Fruit fly (Drosophila melanogaster): ENCODE results near the gene CG13293.
A peak's percentile ranks its signal among the peaks of the same experiment; 100 is the strongest.

CG13293 gene

dm6 chr3L:6085988-6086387, 3.3 kb downstream of the CG13293 start:
- peak; percentile 68 for TF ChIP-seq slbo (GFP tag; IDR thresholded peaks at IDR 0.05)
- no peak for TF ChIP-seq CG7372 (GFP tag; IDR thresholded peaks at IDR 0.05)
- no peak for TF ChIP-seq CG8290 (GFP tag; optimal IDR thresholded peaks at IDR 0.05)
- peak in 1 of 2 experiments; percentile 5 for TF ChIP-seq CG8290 (tag; optimal IDR thresholded peaks at IDR 0.05)
- 0 out of 4 replicates have a peak, but pooled peaks have one; percentile 17 for TF ChIP-seq Gug (GFP tag; IDR thresholded peaks at IDR 0.05)
- peak; percentile 24 for TF ChIP-seq nmo (GFP tag; optimal IDR thresholded peaks at IDR 0.05)
- TF ChIP-seq CG8478 (optimal IDR thresholded peaks at IDR 0.05): no peak
- TF ChIP-seq D19A (tag; optimal IDR thresholded peaks at IDR 0.05): no peak
- TF ChIP-seq CG2875 (GFP tag; optimal IDR thresholded peaks at IDR 0.05): no peak
- peak; percentile 61 for TF ChIP-seq Atf6 (GFP tag; IDR thresholded peaks at IDR 0.05)
- peak; percentile 38 for TF ChIP-seq pho (GFP tag; optimal IDR thresholded peaks at IDR 0.05)
- TF ChIP-seq Sin3A (optimal IDR thresholded peaks at IDR 0.05): no peak
- TF ChIP-seq Hsf (GFP tag; optimal IDR thresholded peaks at IDR 0.05): peak; percentile 7
- TF ChIP-seq CG7556 (GFP tag; optimal IDR thresholded peaks at IDR 0.05): peak; percentile 36
- peak; percentile 27 to 29 for TF ChIP-seq chif (GFP tag; optimal IDR thresholded peaks at IDR 0.05)
- TF ChIP-seq grau (tag; optimal IDR thresholded peaks at IDR 0.05): peak; percentile 54
- TF ChIP-seq Gsc (GFP tag; IDR thresholded peaks at IDR 0.05): no peak
- TF ChIP-seq Hmr (GFP tag; optimal IDR thresholded peaks at IDR 0.05): peak; percentile 38
- peak in 1 of 2 experiments; percentile 34 for TF ChIP-seq Hr51 (GFP tag; optimal IDR thresholded peaks at IDR 0.05)
- peak; percentile 46 for TF ChIP-seq CG1603 (tag; optimal IDR thresholded peaks at IDR 0.05)
- 0 out of 2 replicates have a peak, but pooled peaks have one; percentile 26 for TF ChIP-seq sob (GFP tag; IDR thresholded peaks at IDR 0.05)
- TF ChIP-seq CG8388 (GFP tag; optimal IDR thresholded peaks at IDR 0.05): peak; percentile 38
- peak; percentile 45 for TF ChIP-seq CG9817 (tag; optimal IDR thresholded peaks at IDR 0.05)
- TF ChIP-seq row (GFP tag; IDR thresholded peaks at IDR 0.05): peak; percentile 57
- peak; percentile 31 to 39 for TF ChIP-seq Pdp1 (GFP tag; optimal IDR thresholded peaks at IDR 0.05)
- TF ChIP-seq mam (GFP tag; optimal IDR thresholded peaks at IDR 0.05): peak; percentile 47
- TF ChIP-seq CG31441 (GFP tag; IDR thresholded peaks at IDR 0.05): 0 out of 2 replicates have a peak, but pooled peaks have one; percentile 11
- TF ChIP-seq CG17361 (GFP tag; IDR thresholded peaks at IDR 0.05): 0 out of 3 replicates have a peak, but pooled peaks have one; percentile 12
- peak; percentile 38 for TF ChIP-seq CG13624 (GFP tag; optimal IDR thresholded peaks at IDR 0.05)
- TF ChIP-seq HmgZ (tag; optimal IDR thresholded peaks at IDR 0.05): peak; percentile 20
- TF ChIP-seq Rx (GFP tag; IDR thresholded peaks at IDR 0.05): no peak
- TF ChIP-seq lilli (GFP tag; optimal IDR thresholded peaks at IDR 0.05): peak; percentile 40
- TF ChIP-seq inv (GFP tag; IDR thresholded peaks at IDR 0.05; ENCODE audit: partially characterized antibody): no peak
- TF ChIP-seq Antp (GFP tag; optimal IDR thresholded peaks at IDR 0.05): peak; percentile 7
- peak; percentile 15 for TF ChIP-seq maf-S (GFP tag; optimal IDR thresholded peaks at IDR 0.05)
- no peak for TF ChIP-seq wek (GFP tag; optimal IDR thresholded peaks at IDR 0.05)
- peak in 1 of 2 experiments; percentile 55 for TF ChIP-seq bsh (GFP tag; optimal IDR thresholded peaks at IDR 0.05)
- no peak for TF ChIP-seq ro (GFP tag; IDR thresholded peaks at IDR 0.05)
- TF ChIP-seq CG7357 (GFP tag; IDR thresholded peaks at IDR 0.05): no peak
- TF ChIP-seq Chrac-16 (GFP tag; optimal IDR thresholded peaks at IDR 0.05): peak; percentile 23
- TF ChIP-seq pnt (GFP tag; optimal IDR thresholded peaks at IDR 0.05): peak; percentile 12
- peak; percentile 14 for TF ChIP-seq Dek (tag; optimal IDR thresholded peaks at IDR 0.05)
- no peak for TF ChIP-seq crol (GFP tag; IDR thresholded peaks at IDR 0.05)
- peak; percentile 10 for TF ChIP-seq CG9609 (GFP tag; optimal IDR thresholded peaks at IDR 0.05)
- peak; percentile 13 for TF ChIP-seq zfh2 (GFP tag; optimal IDR thresholded peaks at IDR 0.05)
- no peak for TF ChIP-seq da (GFP tag; optimal IDR thresholded peaks at IDR 0.05)
- TF ChIP-seq Elba2 (GFP tag; optimal IDR thresholded peaks at IDR 0.05): no peak
- peak; percentile 72 for TF ChIP-seq Med (GFP tag)
- peak; percentile 65 for TF ChIP-seq unpg (GFP tag; optimal IDR thresholded peaks at IDR 0.05)
- no peak for TF ChIP-seq CG30431 (GFP tag; optimal IDR thresholded peaks at IDR 0.05)
- peak; percentile 23 for TF ChIP-seq CG9727 (GFP tag; optimal IDR thresholded peaks at IDR 0.05)
- peak; percentile 24 for TF ChIP-seq bab2 (GFP tag; optimal IDR thresholded peaks at IDR 0.05)
